Fruit fly (Drosophila melanogaster) whole organism, adult: Measurements from ENCODE around the gene fan.

Source experiments
- CG11617 ChIP-seq: fragments of 200-800 bp; sonication (Bioruptor generic); optimal IDR thresholded peaks from 2 replicates; lab custom pipeline; 2017; ENCODE audit warnings: mild to moderate bottlenecking, missing biosample characterization, missing genetic modification reagents, missing genetic modification characterization
- CG12768 ChIP-seq: fragments of 200-800 bp; sonication (Bioruptor generic); optimal IDR thresholded peaks from 2 replicates; lab custom pipeline; 2017; ENCODE audit warnings: missing biosample characterization, missing genetic modification characterization, mild to moderate bottlenecking, moderate library complexity, missing genetic modification reagents
- CG14711 ChIP-seq: fragments of 200-800 bp; sonication (Bioruptor generic); optimal IDR thresholded peaks from 2 replicates; lab custom pipeline; 2018; ENCODE audit warnings: missing biosample characterization, mild to moderate bottlenecking, missing genetic modification characterization, moderate library complexity
- CG1620 ChIP-seq: fragments of 200-800 bp; sonication (Bioruptor generic); optimal IDR thresholded peaks from 2 replicates; lab custom pipeline; 2016; ENCODE audit warnings: missing biosample characterization, missing genetic modification characterization
- CG33017 ChIP-seq: fragments of 200-800 bp; sonication (Bioruptor generic); optimal IDR thresholded peaks from 2 replicates; lab custom pipeline; 2018; ENCODE audit warnings: missing biosample characterization, mild to moderate bottlenecking, missing genetic modification characterization, moderate library complexity
- CG5204 ChIP-seq: fragments of 200-800 bp; sonication (Bioruptor generic); optimal IDR thresholded peaks from 2 replicates; lab custom pipeline; 2016; ENCODE audit warnings: missing biosample characterization, missing genetic modification characterization
- CG7045 ChIP-seq: fragments of 200-800 bp; sonication (Bioruptor generic); optimal IDR thresholded peaks from 2 replicates; lab custom pipeline; 2017; ENCODE audit warnings: missing biosample characterization, mild to moderate bottlenecking, missing genetic modification characterization
- CG7101 ChIP-seq: fragments of 200-800 bp; sonication (Bioruptor generic); optimal IDR thresholded peaks from 2 replicates; lab custom pipeline; 2018; ENCODE audit warnings: missing biosample characterization, mild to moderate bottlenecking, missing genetic modification characterization, moderate library complexity
- Clk ChIP-seq: fragments of 200-800 bp; sonication (Bioruptor generic); optimal IDR thresholded peaks from 2 replicates; lab custom pipeline; 2017; ENCODE audit warnings: missing biosample characterization, missing genetic modification characterization
- Crg-1 ChIP-seq: fragments of 200-800 bp; sonication (Bioruptor generic); optimal IDR thresholded peaks from 2 replicates; lab custom pipeline; 2016; ENCODE audit warnings: missing biosample characterization, missing genetic modification characterization
- Hr96 ChIP-seq: fragments of 200-800 bp; sonication (Bioruptor generic); optimal IDR thresholded peaks from 2 replicates; lab custom pipeline; 2016; ENCODE audit warnings: missing biosample characterization, missing genetic modification characterization
- Mnt ChIP-seq: fragments of 200-800 bp; sonication (Bioruptor generic); optimal IDR thresholded peaks from 2 replicates; lab custom pipeline; 2016; ENCODE audit warnings: missing biosample characterization, mild to moderate bottlenecking, missing genetic modification characterization
- bab1 ChIP-seq: fragments of 200-800 bp; sonication (Bioruptor generic); optimal IDR thresholded peaks from 3 replicates; lab custom pipeline; 2019; ENCODE audit warnings: missing biosample characterization, mild to moderate bottlenecking, missing genetic modification characterization, moderate library complexity
- cic ChIP-seq: fragments of 200-800 bp; sonication (Bioruptor generic); optimal IDR thresholded peaks from 2 replicates; lab custom pipeline; 2017; ENCODE audit warnings: missing biosample characterization, mild to moderate bottlenecking, missing genetic modification characterization, moderate library complexity
- cnc ChIP-seq, 2 experiments: fragments of >200 bp; optimal IDR thresholded peaks; 2 replicates each; lab custom pipeline; 2017
- kay ChIP-seq: fragments of 200-800 bp; sonication (Bioruptor generic); peaks from one replicate; lab custom pipeline; 2016; ENCODE audit warnings: missing biosample characterization, missing genetic modification characterization, borderline replicate concordance
- ovo ChIP-seq: fragments of 200-800 bp; sonication (Bioruptor generic); optimal IDR thresholded peaks from 2 replicates; lab custom pipeline; 2016; ENCODE audit warnings: missing biosample characterization, missing genetic modification characterization
- pad ChIP-seq: fragments of 200-800 bp; sonication (Bioruptor generic); optimal IDR thresholded peaks from 3 replicates; lab custom pipeline; 2017; ENCODE audit warnings: missing biosample characterization, missing genetic modification characterization, mild to moderate bottlenecking, moderate library complexity, missing genetic modification reagents
- tj ChIP-seq: fragments of 200-800 bp; sonication (Bioruptor generic); optimal IDR thresholded peaks from 3 replicates; lab custom pipeline; 2017; ENCODE audit warnings: missing biosample characterization, mild to moderate bottlenecking, missing genetic modification characterization, moderate library complexity
- toe ChIP-seq: fragments of 200-800 bp; sonication (Bioruptor generic); optimal IDR thresholded peaks from 2 replicates; lab custom pipeline; 2016; ENCODE audit warnings: missing biosample characterization, missing genetic modification characterization

fan gene

DNA sequence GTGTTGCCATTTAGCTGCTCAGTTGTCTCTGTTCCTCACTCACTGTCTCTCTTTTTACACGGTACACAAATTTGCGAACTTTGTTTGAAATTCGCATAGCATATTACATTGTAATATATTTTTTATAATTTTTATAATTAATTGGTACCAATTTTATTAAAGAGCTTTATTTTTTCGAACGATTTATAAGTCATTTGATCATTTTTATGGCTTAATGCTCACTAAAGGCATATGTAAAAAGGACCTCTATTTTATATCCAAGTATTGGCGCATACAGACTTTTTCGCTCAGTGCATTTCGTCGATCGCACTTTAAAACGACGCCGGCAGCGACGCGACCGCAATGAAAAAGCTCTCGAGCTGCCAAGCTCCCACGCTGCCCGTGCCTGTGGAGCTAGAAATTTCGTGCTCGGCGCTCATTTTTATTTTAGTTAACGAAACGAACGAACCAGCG lies 12.8 kb upstream of the fan start:
- TF ChIP-seq kay (GFP tag; lab: Kevin White, UChicago): peak; percentile 98
- TF ChIP-seq ovo: peak; percentile 96
- TF ChIP-seq CG7101 (tag; lab: Kevin White, UChicago): peak; percentile 98
- TF ChIP-seq cic (GFP tag; lab: Kevin White, UChicago): peak; percentile 85
- TF ChIP-seq pad (GFP tag; lab: Kevin White, UChicago): peak; percentile 90
- TF ChIP-seq CG11617 (GFP tag; lab: Kevin White, UChicago): peak; percentile 99
- peak; percentile 94 for TF ChIP-seq Crg-1 (GFP tag; lab: Kevin White, UChicago)
- peak; percentile 89 for TF ChIP-seq Hr96 (GFP tag; lab: Kevin White, UChicago)
- TF ChIP-seq Clk (GFP tag; lab: Kevin White, UChicago): peak; percentile 96
- TF ChIP-seq Mnt: peak; percentile 93
- peak; percentile 87 for TF ChIP-seq CG1620 (GFP tag; lab: Kevin White, UChicago)
- TF ChIP-seq tj (GFP tag; lab: Kevin White, UChicago): peak; percentile 92
- peak; percentile 94 for TF ChIP-seq CG14711 (tag; lab: Kevin White, UChicago)
- TF ChIP-seq CG7045: peak; percentile 99
- peak; percentile 98 for TF ChIP-seq CG33017
- TF ChIP-seq cnc (optimal IDR thresholded peaks at IDR 0.05; lab: Kevin White, UChicago): no peak
- peak; percentile 95 for TF ChIP-seq CG5204 (GFP tag; lab: Kevin White, UChicago)
- peak; percentile 99 for TF ChIP-seq CG12768 (GFP tag; lab: Kevin White, UChicago)
- TF ChIP-seq bab1 (GFP tag; lab: Kevin White, UChicago): peak; percentile 96
- TF ChIP-seq toe (GFP tag; lab: Kevin White, UChicago): peak; percentile 96

DNA sequence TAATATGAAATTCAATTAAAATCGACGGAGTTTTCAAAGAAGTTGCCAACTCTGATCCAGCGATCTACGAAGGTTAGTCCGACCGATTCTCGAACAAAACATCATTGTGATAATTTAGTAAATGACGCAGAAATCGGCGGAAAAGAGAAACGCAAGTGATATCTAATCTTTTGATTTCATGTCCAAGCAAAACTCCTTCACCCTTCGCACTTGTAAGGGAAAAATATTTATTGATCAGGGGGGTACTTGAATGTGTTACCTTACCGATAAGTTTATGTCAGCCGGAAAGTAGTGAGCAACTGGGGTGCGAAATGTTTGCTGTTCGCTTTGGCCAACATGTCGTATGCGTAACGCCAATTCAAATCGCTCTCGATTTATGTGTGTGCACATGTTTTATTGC lies 11.8 kb upstream of the fan start:
- TF ChIP-seq CG33017 (no peak), toe (GFP tag; lab: Kevin White, UChicago) (no peak), CG5204 (GFP tag; lab: Kevin White, UChicago) (no peak), CG14711 (tag; lab: Kevin White, UChicago) (no peak), tj (GFP tag; lab: Kevin White, UChicago) (no peak), CG12768 (GFP tag; lab: Kevin White, UChicago) (no peak)

DNA sequence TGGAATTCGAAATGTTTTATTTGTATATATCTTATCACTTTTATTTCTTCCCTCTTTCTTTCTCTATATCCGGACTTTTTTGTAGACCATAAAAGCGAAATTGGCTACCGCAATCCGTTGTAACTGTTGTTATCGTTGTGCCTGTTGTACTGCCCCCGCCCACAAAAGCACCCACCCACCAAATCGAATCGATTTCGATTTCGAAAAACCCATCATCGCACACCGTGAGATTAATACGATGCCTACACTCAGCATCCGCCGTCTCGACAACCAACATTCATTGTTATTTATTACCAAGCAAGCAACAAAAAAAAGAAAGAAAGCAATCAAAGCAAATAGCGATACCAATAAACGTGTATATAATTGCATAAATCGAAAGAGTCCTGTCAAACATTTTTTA lies 731 bp upstream of the fan start:
- no peak for TF ChIP-seq Clk (GFP tag; lab: Kevin White, UChicago)
- no peak for TF ChIP-seq Crg-1 (GFP tag; lab: Kevin White, UChicago)

DNA sequence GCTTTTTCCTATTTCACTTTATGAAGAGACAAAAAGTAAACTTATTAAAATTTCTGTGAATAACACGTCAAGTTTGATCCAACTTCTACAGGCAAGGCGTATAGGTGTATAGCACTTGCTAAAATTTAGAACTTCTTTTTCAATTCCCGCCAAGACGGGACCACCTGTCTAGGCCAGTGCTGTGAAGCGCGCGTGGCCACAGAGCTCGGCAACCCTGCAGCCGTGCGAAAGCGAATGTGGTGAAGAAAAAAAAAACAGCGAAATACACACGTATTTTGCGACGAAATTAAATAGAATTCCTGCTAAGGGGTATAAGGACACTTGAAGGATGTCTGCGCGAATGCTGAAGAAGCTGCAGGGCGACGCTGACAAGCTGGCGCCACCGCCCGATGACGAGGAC lies 1.2 kb downstream of the fan start, which contains the start of gene Nulp1:
Gene Nulp1, plus strand, starts transcription at position 198 of the 400 bp plus-strand sequence.
- TF ChIP-seq CG14711 (tag; lab: Kevin White, UChicago): peak; percentile 98
- TF ChIP-seq Mnt: peak; percentile 73
- TF ChIP-seq Crg-1 (GFP tag; lab: Kevin White, UChicago): peak; percentile 74
- peak; percentile 33 for TF ChIP-seq bab1 (GFP tag; lab: Kevin White, UChicago)
- peak; percentile 40 for TF ChIP-seq CG12768 (GFP tag; lab: Kevin White, UChicago)
- peak; percentile 57 for TF ChIP-seq CG1620 (GFP tag; lab: Kevin White, UChicago)
- TF ChIP-seq cnc (optimal IDR thresholded peaks at IDR 0.05; lab: Kevin White, UChicago): no peak
- no peak for TF ChIP-seq kay (GFP tag; lab: Kevin White, UChicago)
- TF ChIP-seq CG7101 (tag; lab: Kevin White, UChicago): peak; percentile 22
- TF ChIP-seq toe (GFP tag; lab: Kevin White, UChicago): no peak
- no peak for TF ChIP-seq CG7045
- peak; percentile 2 for TF ChIP-seq CG33017
- peak; percentile 46 for TF ChIP-seq pad (GFP tag; lab: Kevin White, UChicago)

DNA sequence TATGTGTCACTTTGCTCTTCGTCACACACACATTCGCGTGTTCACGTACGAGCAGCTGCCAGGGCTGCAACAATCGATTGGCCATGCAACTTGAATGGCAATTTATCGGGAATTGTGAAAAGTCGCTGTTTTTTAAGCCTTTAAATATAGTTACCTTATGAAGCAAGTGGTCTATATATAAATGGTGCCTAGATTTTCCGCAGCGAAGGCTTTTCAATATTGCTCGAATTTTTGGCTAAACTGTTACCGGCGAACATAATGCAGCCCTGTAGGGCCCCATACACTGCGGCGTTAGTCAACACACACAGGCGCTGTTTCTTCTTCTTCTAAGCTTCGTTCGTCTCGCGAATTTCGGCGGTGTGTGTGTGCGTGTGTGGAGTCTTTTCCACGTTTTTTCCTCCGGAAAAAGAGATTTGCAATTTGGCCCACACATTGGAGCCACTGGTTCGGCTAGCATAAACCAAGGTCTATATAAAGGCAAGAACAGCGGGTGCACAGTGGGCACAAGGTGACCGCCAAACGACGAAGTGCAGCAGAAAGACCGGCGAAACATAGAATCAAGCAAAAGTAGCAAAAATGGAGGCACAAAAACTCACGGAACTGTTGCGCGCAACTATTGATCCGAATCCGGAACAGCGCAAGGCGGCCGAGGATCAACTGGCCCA lies 7.1 kb downstream of the fan start, which contains the start of the genes Arp3 and msk:
Gene Arp3, minus strand, starts transcription at position 39 of the 665 bp plus-strand sequence.
Gene msk, plus strand, starts transcription at position 316 of the 665 bp plus-strand sequence.
- TF ChIP-seq pad (GFP tag; lab: Kevin White, UChicago) (peak; percentile 79), CG5204 (GFP tag; lab: Kevin White, UChicago) (no peak), tj (GFP tag; lab: Kevin White, UChicago) (peak; percentile 56), Clk (GFP tag; lab: Kevin White, UChicago) (peak; percentile 78), kay (GFP tag; lab: Kevin White, UChicago) (peak; percentile 99), Crg-1 (GFP tag; lab: Kevin White, UChicago) (peak; percentile 94), Mnt (peak; percentile 95), CG11617 (GFP tag; lab: Kevin White, UChicago) (peak; percentile 84), CG12768 (GFP tag; lab: Kevin White, UChicago) (peak; percentile 91), Hr96 (GFP tag; lab: Kevin White, UChicago) (no peak), toe (GFP tag; lab: Kevin White, UChicago) (no peak), cic (GFP tag; lab: Kevin White, UChicago) (peak; percentile 77), CG1620 (GFP tag; lab: Kevin White, UChicago) (peak; percentile 89), CG33017 (peak; percentile 79), cnc (optimal IDR thresholded peaks at IDR 0.05; lab: Kevin White, UChicago) (no peak), ovo (peak; percentile 72), bab1 (GFP tag; lab: Kevin White, UChicago) (peak; percentile 88), CG14711 (tag; lab: Kevin White, UChicago) (peak; percentile 77), CG7045 (peak; percentile 88), CG7101 (tag; lab: Kevin White, UChicago) (peak; percentile 86)

DNA sequence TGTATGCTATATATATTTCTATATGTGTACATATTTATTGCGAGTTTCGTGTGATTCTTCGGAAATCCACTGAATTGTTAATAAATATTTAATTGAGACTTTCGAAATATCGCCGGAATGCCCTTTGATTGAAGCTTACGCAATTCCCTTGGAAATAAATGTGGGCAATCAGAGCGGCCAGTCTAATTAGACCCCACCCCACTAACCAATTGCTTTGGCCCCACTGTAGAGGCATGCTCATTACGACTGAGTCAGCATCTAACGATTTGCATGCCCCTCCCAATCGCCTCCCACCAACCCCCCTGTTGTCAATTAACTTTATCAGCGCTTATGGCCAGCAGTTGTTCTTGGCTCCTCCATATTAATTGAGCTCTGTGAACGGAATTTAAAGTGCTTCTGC lies 7.9 kb downstream of the fan start:
- peak; percentile 91 for TF ChIP-seq tj (GFP tag; lab: Kevin White, UChicago)
- TF ChIP-seq CG12768 (GFP tag; lab: Kevin White, UChicago): peak; percentile 20
- no peak for TF ChIP-seq Hr96 (GFP tag; lab: Kevin White, UChicago)
